Worm (Caenorhabditis elegans): ENCODE measurements around the gene C25G4.2.

- TF ChIP-seq ttx-3 (tag; optimal IDR thresholded peaks at IDR 0.05) (no peak), fkh-10 (GFP tag; optimal IDR thresholded peaks at IDR 0.05) (no peak), ceh-45 (GFP tag; IDR thresholded peaks at IDR 0.05) (no peak), ama-1 (optimal IDR thresholded peaks at IDR 0.05) (no peak), unc-3 (GFP tag; conservative IDR thresholded peaks at IDR 0.05) (no peak), unc-3 (tag; optimal IDR thresholded peaks at IDR 0.05) (no peak)
These were observed 33.7 kb downstream of the C25G4.2 start, which contains the start of gene acl-13 for ce11 chrIV:12410167-12410566.
